Worm (Caenorhabditis elegans) whole organism, L1 larva: ENCODE data around the gene tag-120.

Source experiments
- ceh-82 ChIP-seq, 3 experiments: fragments of 150-350 bp in 1 of 3; sonication (generic microtip) in 2 of 3; optimal IDR thresholded peaks; 2 replicates each; lab custom pipeline; 2014 to 2017; ENCODE audit warnings: missing biosample characterization in 3 of 3, missing genetic modification characterization in 3 of 3
- hpl-2 ChIP-seq: fragments of 150-350 bp; optimal IDR thresholded peaks from 2 replicates; lab custom pipeline; 2014; ENCODE audit warnings: missing biosample characterization, missing genetic modification reagents, missing genetic modification characterization
- lin-39 ChIP-seq: fragments of 150-350 bp; optimal IDR thresholded peaks from 2 replicates; lab custom pipeline; 2014; ENCODE audit warnings: missing biosample characterization, missing genetic modification reagents, missing genetic modification characterization
- nhr-19 ChIP-seq: fragments of 200-800 bp; sonication (Bioruptor generic); conservative IDR thresholded peaks from 2 replicates; pipeline ENCODE4 v1.3.6; 2022; ENCODE audit warnings: missing genetic modification characterization, missing compliant biosample characterization

ce11 chrV:9689364-9689763 lies 20.2 kb downstream of the tag-120 start:
- TF ChIP-seq nhr-19 (GFP tag; lab: Robert Waterston, UW) (no peak), lin-39 (tag; lab: Kevin White, UChicago) (no peak), ceh-82 (tag; optimal IDR thresholded peaks at IDR 0.05; lab: Kevin White, UChicago) (no peak), hpl-2 (no peak)
